Worm (Caenorhabditis elegans) whole organism, L1 larva: ENCODE results near the gene Y51H4A.24.
"Not testable (repeated sequence)": the region's sequence is repeated elsewhere in the genome, so short reads cannot be mapped to it uniquely, and the experiment has no call there.

Source experiments
- nhr-19 ChIP-seq: fragments of 200-800 bp; sonication (Bioruptor generic); conservative IDR thresholded peaks from 2 replicates; pipeline ENCODE4 v1.3.6; 2022; ENCODE audit warnings: missing genetic modification characterization, missing compliant biosample characterization
- sup-37 ChIP-seq: fragments of 200-800 bp; sonication (Bioruptor generic); optimal IDR thresholded peaks from 2 replicates; lab custom pipeline; 2018; ENCODE audit warnings: mild to moderate bottlenecking, missing genetic modification characterization, missing compliant biosample characterization
- unc-30 ChIP-seq: sonication (generic microtip); optimal IDR thresholded peaks from 2 replicates; lab custom pipeline; 2017; ENCODE audit warnings: missing biosample characterization, missing genetic modification characterization
- unc-62 ChIP-seq: fragments of 150-350 bp; optimal IDR thresholded peaks from 2 replicates; lab custom pipeline; 2014; ENCODE audit warnings: missing biosample characterization, missing genetic modification reagents, missing genetic modification characterization
- zag-1 ChIP-seq: fragments of 150-350 bp; optimal IDR thresholded peaks from 2 replicates; lab custom pipeline; 2014; ENCODE audit warnings: missing biosample characterization, missing genetic modification characterization
- ztf-11 ChIP-seq, 2 experiments: sonication (generic microtip); optimal IDR thresholded peaks; 2 replicates each; lab custom pipeline; 2016 to 2017; ENCODE audit warnings: missing genetic modification characterization in 2 of 2, missing biosample characterization in 1 of 2, missing compliant biosample characterization in 1 of 2

- not testable (repeated sequence) for TF ChIP-seq unc-30; zag-1 (tag; lab: Kevin White, UChicago); ztf-11 (tag; optimal IDR thresholded peaks at IDR 0.05; lab: Kevin White, UChicago); sup-37 (GFP tag; lab: Kevin White, UChicago); unc-62; nhr-19
Measured at ce11 chrIV:16755771-16756170, 15.1 kb upstream of the Y51H4A.24 start, which contains the start of gene Y43D4A.2.
